Worm (Caenorhabditis elegans) whole organism, late embryonic: ENCODE results near the gene C35B1.9.

Source experiments
- ama-1 ChIP-seq: fragments of 150-350 bp; optimal IDR thresholded peaks from 2 replicates; lab custom pipeline; 2014
- nfya-1 ChIP-seq: sonication (generic microtip); optimal IDR thresholded peaks from 2 replicates; lab custom pipeline; 2017; ENCODE audit warnings: missing genetic modification characterization, mild to moderate bottlenecking, missing compliant biosample characterization, antibody characterized with exemption, moderate library complexity
- npax-4 ChIP-seq: sonication (generic microtip); optimal IDR thresholded peaks from 2 replicates; lab custom pipeline; 2016; ENCODE audit warnings: missing genetic modification characterization, missing compliant biosample characterization
- pag-3 ChIP-seq: sonication (generic microtip); optimal IDR thresholded peaks from 2 replicates; lab custom pipeline; 2016; ENCODE audit warnings: missing compliant biosample characterization, missing genetic modification characterization, borderline replicate concordance
- pax-1 ChIP-seq: fragments of 150-350 bp; optimal IDR thresholded peaks from 2 replicates; lab custom pipeline; 2014; ENCODE audit warnings: missing biosample characterization, missing genetic modification characterization
- pqm-1 ChIP-seq: sonication (generic microtip); optimal IDR thresholded peaks from 2 replicates; lab custom pipeline; 2016; ENCODE audit warnings: missing genetic modification characterization, missing compliant biosample characterization
- zip-5 ChIP-seq: sonication (generic microtip); optimal IDR thresholded peaks from 2 replicates; lab custom pipeline; 2016; ENCODE audit warnings: missing genetic modification characterization, missing compliant biosample characterization

DNA sequence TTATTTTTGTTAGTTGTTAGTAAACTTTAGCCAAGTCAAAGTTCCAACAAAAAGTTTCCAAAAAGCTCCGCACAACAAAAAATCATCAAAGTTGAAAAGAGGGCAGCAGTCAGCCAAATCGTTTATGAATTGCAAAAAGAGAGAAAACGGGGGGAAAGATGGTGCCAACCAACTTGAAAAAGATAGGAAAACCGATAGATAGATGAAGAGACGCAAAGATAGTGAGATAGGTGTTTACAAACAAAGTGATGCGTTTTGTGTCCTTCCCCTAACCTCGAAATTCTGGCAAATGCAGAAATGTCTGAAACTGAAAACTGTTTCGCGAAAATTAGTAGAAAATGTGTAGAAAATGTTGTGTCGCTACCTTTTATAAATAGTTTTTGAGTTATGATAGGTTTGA lies 47.3 kb downstream of the C35B1.9 start:
- TF ChIP-seq ama-1 (no peak), pqm-1 (tag; lab: Kevin White, UChicago) (no peak), npax-4 (tag; lab: Kevin White, UChicago) (no peak), zip-5 (tag; lab: Kevin White, UChicago) (no peak), nfya-1 (tag; lab: Kevin White, UChicago) (no peak), pax-1 (no peak), pag-3 (tag; lab: Kevin White, UChicago) (no peak)
